Worm (Caenorhabditis elegans) whole organism, early embryonic: Measurements from ENCODE around the gene T04C9.1.

Experiments
- B0310.2 ChIP-seq: sonication (generic microtip); optimal IDR thresholded peaks from 2 replicates; lab custom pipeline; 2016; ENCODE audit warnings: mild to moderate bottlenecking, missing genetic modification characterization, missing compliant biosample characterization
- ama-1 ChIP-seq: fragments of 150-350 bp; optimal IDR thresholded peaks from 2 replicates; lab custom pipeline; 2014
- ceh-36 ChIP-seq: sonication (generic microtip); optimal IDR thresholded peaks from 2 replicates; lab custom pipeline; 2016; ENCODE audit warnings: missing genetic modification characterization, inconsistent platforms, missing compliant biosample characterization
- flt-1 ChIP-seq: fragments of 200-800 bp; sonication (Bioruptor generic); IDR thresholded peaks from 2 replicates; pipeline ENCODE4 v1.3.6; 2022; ENCODE audit warnings: missing genetic modification characterization, missing compliant biosample characterization
- hmbx-1 ChIP-seq: sonication (generic microtip); optimal IDR thresholded peaks from 2 replicates; lab custom pipeline; 2016; ENCODE audit warnings: mild to moderate bottlenecking, missing genetic modification characterization, missing compliant biosample characterization
- hmg-4 ChIP-seq: fragments of 200-800 bp; sonication (Bioruptor generic); optimal IDR thresholded peaks from 2 replicates; lab custom pipeline; 2018; ENCODE audit warnings: mild to moderate bottlenecking, missing genetic modification characterization, missing compliant biosample characterization
- hnd-1 ChIP-seq: sonication (generic microtip); optimal IDR thresholded peaks from 2 replicates; lab custom pipeline; 2016; ENCODE audit warnings: missing genetic modification characterization, missing compliant biosample characterization
- scrt-1 ChIP-seq: fragments of 200-800 bp; sonication (Bioruptor generic); IDR thresholded peaks from 2 replicates; pipeline ENCODE4 v1.3.6; 2022; ENCODE audit warnings: missing genetic modification characterization, missing compliant biosample characterization
- sea-1 ChIP-seq: fragments of 200-800 bp; sonication (Bioruptor generic); conservative IDR thresholded peaks from 2 replicates; pipeline ENCODE4 v1.3.6; 2022; ENCODE audit warnings: missing genetic modification characterization, missing compliant biosample characterization
- tbx-11 ChIP-seq: fragments of 200-800 bp; sonication (Bioruptor generic); IDR thresholded peaks from 2 replicates; pipeline ENCODE4 v1.3.6; 2022; ENCODE audit warnings: missing genetic modification characterization, missing compliant biosample characterization
- tra-4 ChIP-seq: sonication (generic microtip); optimal IDR thresholded peaks from 2 replicates; lab custom pipeline; 2017; ENCODE audit warnings: missing genetic modification characterization, missing compliant biosample characterization

DNA sequence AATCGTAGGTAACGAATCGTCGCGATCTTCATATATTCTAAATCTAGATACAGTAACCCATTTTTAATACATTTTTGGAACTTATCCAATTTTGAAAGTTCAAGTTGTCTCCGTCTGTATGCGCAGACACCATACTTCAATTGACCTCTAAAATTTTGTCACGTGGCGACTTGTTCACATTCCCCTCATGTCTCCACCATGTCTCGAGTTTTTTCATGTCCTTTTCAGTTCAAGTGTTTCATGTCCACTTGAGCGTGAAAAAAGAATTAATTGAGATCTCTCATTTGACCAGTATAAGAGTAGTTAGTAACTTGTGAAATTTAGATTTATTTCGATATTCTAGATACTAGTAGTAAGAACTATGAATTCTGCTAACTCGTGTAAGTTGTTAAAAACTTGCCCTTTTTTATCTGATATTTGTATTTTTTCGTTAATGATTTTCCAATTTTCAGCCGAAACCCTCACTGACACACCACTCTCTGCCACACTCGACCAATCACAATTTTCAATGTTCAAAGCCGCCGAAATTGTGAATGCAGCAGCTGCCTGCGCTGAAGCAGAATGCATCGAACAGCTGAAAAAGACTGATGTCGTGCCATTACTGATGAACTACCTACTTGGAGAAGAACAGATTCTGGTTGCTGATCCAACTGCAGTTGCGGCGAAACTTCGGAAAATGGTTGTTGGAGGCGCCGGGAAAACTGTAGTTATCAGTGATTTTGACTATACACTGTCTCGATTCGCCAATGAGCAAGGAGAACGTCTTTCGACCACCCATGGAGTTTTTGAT lies 41.2 kb upstream of the T04C9.1 start:
- TF ChIP-seq hnd-1 (tag; lab: Kevin White, UChicago) (no peak), B0310.2 (tag; lab: Kevin White, UChicago) (no peak), sea-1 (GFP tag; lab: Robert Waterston, UW) (no peak), hmbx-1 (tag; lab: Kevin White, UChicago) (no peak), flt-1 (GFP tag; lab: Robert Waterston, UW) (no peak), hmg-4 (no peak), tbx-11 (GFP tag; lab: Robert Waterston, UW) (no peak), ceh-36 (tag; lab: Kevin White, UChicago) (no peak), ama-1 (lab: Kevin White, UChicago) (no peak), scrt-1 (GFP tag; lab: Robert Waterston, UW) (no peak), tra-4 (tag; lab: Kevin White, UChicago) (no peak)
